Fruit fly (Drosophila melanogaster) whole organism: Measurements from ENCODE around the gene CG1213.

Source experiments
- CG8478 ChIP-seq: fragments of >200 bp; optimal IDR thresholded peaks from 2 replicates; lab custom pipeline; 2018; ENCODE audit warnings: inconsistent platforms
- Dll ChIP-seq: fragments of >200 bp; optimal IDR thresholded peaks from 2 replicates; lab custom pipeline; 2017
- EcR ChIP-seq, 2 experiments: fragments of >200 bp; optimal IDR thresholded peaks; 2 replicates each; lab custom pipeline; 2017; ENCODE audit warnings: missing biosample characterization in 2 of 2, missing genetic modification characterization in 2 of 2, missing genetic modification reagents in 2 of 2
- pan ChIP-seq: fragments of >200 bp; optimal IDR thresholded peaks from 2 replicates; lab custom pipeline; 2017
- psq ChIP-seq: fragments of >200 bp; optimal IDR thresholded peaks from 2 replicates; lab custom pipeline; 2017
- usp ChIP-seq: fragments of >200 bp; optimal IDR thresholded peaks from 2 replicates; lab custom pipeline; 2017; ENCODE audit warnings: missing biosample characterization, missing genetic modification characterization, mixed read lengths

The CG1213 gene

DNA sequence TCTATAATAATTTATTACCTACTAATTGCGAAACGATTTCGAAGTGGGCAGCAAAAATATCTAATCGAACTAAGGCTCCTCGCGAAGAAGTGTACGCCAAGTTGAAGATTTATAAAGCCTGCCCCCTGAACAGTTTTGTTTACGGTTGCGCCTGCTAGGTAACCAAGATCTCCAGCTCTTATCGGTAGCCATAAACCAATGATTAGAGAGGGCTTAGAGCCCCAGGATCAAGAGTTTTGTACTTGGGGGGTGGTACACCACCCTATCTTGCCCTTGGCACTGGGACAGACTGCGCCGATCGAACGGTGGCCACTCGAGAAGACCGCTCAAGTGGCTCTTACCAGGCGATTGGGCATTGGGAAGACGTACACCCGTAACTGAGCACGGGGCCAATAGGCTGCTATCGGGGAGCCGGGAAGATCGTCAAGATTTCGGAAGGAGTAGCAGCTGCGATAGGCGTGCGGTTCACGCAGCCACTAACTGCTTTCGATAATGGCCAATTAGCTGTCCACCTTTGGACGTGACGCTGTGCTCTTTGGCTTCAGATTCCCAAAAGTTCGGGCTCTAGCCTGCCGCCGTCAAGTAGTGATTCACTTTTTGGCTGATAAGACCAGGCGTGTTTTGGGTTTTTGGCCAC, 8.5 kb upstream of the CG1213 start:
- TF ChIP-seq psq (no peak), CG8478 (lab: Kevin White, UChicago) (no peak), usp (GFP tag; lab: Kevin White, UChicago) (no peak), EcR (GFP tag; optimal IDR thresholded peaks at IDR 0.05; lab: Kevin White, UChicago) (no peak), Dll (lab: Kevin White, UChicago) (no peak), pan (no peak)

DNA sequence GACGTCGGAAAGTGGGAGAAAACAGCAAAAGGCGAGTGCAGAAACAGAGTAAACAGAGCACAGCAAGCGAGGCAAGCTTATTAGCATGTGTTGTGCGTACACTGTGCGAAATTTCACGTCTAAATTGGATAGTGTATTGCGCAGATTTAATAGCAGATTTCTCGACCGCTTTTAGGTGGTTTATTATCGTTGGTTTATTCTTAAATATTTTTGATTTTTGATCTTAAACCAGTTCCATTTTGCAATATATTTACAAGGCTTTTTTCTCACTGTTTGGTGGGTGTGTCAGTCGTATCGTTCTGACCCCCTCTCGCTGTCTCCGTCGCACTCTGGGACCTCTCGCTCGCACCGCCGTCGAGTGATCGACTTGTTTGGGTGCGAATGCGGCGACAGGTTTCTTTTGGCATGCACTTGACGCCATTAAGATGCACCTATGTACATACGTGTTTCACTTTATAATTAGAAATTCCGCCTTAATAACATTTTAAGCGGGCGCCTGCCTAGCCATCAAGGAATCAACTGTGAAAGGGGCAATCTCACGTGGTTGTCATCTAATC, 6.9 kb upstream of the CG1213 start:
- no peak for TF ChIP-seq Dll (lab: Kevin White, UChicago)
- TF ChIP-seq usp (GFP tag; lab: Kevin White, UChicago), result no peak
- TF ChIP-seq EcR (GFP tag; optimal IDR thresholded peaks at IDR 0.05; lab: Kevin White, UChicago), result no peak
- TF ChIP-seq CG8478 (lab: Kevin White, UChicago), result no peak
- no peak for TF ChIP-seq psq
- TF ChIP-seq pan, result no peak

DNA sequence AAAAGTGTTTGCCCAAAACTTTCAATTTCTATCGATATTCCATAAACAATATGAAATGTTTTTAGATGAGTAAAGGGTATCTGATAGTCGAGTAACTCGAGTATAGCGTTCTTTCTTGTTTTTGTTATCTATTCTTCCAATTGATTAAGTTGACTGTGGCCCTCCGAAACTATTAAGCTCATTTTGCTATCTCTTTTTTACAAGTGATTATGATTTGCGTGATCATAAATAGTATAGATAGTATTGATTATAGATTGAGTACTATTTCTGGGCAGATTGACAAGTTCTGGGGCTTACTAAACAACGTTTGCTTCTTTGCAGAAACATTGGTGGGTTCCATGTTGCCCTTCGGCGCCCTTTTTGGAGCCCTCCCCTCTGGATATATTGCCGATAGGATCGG, 4.4 kb upstream of the CG1213 start:
- TF ChIP-seq Dll (lab: Kevin White, UChicago), result no peak

DNA sequence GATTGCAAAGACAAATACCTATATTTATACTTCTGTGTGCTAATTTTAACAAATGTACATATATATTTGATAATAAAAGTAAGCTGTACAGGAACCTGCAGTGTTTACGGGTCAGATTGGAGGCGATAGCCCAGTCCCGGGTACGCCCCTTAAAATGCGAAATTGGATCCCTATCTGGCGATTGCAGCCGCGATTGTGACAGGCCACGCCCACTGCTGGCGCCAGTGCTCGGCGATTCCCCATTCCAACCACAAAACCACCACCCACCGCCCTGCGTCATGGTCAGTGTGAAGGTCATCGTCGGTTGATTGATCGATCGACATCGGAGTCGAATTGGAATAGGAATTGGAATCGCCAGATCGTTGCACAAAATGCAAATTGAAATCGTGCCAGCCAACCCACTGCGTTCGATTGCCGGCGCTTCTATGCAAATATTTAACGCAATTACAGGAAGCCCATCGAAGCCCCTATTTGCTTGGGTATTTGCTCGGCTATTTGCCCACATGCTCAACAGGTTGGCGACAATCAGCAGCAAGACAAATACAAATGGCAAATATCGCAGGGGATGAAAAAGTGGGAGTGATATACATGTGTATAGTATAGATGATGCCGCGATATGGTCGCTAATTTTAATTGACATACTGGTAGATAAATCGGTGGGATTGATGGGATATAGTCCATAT, 2.1 kb upstream of the CG1213 start:
- TF ChIP-seq pan, result no peak
- no peak for TF ChIP-seq EcR (GFP tag; optimal IDR thresholded peaks at IDR 0.05; lab: Kevin White, UChicago)
- no peak for TF ChIP-seq psq
- no peak for TF ChIP-seq usp (GFP tag; lab: Kevin White, UChicago)
- no peak for TF ChIP-seq Dll (lab: Kevin White, UChicago)
- no peak for TF ChIP-seq CG8478 (lab: Kevin White, UChicago)

DNA sequence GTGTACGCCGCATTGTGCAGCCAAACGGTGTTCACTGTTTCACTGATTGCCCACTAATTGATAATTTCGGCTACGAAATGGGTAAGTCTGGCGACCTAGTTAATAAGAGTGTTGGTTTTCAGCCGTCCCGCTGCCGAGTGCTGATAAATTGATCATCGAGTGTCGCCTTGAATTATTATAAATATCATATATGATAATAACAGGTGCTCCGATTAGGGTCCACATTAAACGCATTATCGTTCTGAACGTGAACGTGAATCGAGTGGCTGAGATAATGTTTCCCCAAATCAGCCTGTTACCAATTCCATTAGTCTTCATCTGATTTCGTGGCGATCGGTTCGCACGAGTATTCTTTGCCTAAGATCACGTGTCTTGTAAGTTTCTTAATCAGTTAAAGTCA, 320 bp downstream of the CG1213 start:
- TF ChIP-seq pan (no peak), usp (GFP tag; lab: Kevin White, UChicago) (no peak), CG8478 (lab: Kevin White, UChicago) (no peak), psq (no peak), EcR (GFP tag; optimal IDR thresholded peaks at IDR 0.05; lab: Kevin White, UChicago) (no peak), Dll (lab: Kevin White, UChicago) (no peak)

DNA sequence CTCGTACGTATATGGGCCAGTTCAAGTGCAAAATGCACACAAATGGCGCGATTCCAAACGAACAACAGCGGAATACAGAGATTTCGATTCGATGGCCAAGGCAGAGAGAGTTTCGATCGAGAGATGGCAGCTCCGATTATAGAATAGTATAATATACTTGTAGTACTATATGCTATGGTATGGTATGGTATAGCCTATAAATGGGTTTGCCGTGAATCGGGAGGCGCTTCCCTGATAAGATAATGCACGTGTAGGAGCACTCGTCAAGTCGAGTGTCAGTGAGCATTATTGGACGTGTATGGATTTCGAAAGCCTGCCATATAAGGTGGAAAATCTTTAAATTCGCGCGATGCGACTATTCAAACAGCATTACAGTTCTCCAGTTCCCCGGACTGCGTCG, 2.5 kb downstream of the CG1213 start:
- TF ChIP-seq EcR (GFP tag; optimal IDR thresholded peaks at IDR 0.05; lab: Kevin White, UChicago) (no peak), CG8478 (lab: Kevin White, UChicago) (no peak), Dll (lab: Kevin White, UChicago) (no peak), psq (no peak), usp (GFP tag; lab: Kevin White, UChicago) (no peak), pan (no peak)

DNA sequence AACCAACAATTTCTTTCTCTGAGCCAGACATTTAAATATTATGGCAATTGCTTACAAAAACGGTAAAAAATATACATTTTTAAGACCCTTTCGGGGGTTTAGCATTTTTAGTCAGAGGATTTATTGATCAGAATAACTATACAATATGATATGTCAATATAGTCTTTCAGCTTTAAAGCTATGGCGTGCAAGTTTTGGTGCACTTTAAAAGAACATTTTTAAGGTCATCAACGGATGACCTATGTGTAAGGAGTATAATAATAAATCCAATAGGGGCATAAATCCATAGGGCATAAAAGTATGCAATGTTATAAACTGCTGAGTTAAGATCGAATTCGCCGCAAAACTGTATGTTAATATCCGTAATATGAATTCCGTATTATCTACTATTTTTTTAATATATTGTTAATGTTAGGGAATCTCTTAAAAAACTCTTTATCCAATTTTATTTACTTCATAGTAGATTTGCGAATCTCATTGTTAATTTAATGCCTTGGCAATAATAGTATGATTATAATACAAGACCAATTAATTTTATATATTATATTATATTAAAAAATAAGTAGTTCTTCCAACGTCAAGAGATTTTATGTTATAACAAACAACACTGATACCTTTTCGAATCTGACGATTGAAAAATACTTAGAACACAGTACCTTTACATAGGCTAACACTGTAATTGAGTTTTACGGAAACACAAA, 5.8 kb downstream of the CG1213 start, which contains the start of gene CG14676:
TSS of gene CG14676 (plus strand) at position 651 of the 701 bp plus-strand sequence.
- no peak for TF ChIP-seq psq
- TF ChIP-seq usp (GFP tag; lab: Kevin White, UChicago), result no peak
- no peak for TF ChIP-seq CG8478 (lab: Kevin White, UChicago)
- TF ChIP-seq EcR (GFP tag; optimal IDR thresholded peaks at IDR 0.05; lab: Kevin White, UChicago), result no peak
- no peak for TF ChIP-seq Dll (lab: Kevin White, UChicago)
- TF ChIP-seq pan, result no peak

DNA sequence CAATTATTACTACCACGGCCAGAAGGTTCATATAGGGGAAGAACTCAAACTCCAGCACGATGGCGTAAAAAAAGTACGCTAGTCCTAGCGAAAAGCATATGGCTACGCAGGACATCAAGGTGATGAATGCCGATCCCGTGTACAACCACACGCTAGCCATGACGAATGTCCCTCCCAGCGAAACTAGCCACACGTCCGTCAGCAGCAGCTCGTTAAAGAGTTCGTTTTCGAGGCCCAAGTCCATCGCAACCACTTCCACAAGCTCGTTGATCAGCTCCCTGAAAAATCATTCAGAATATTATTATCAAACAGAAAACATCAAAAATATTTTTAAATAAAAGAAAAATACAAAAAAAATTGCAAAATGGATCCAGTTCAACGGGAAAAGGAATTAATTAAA, 12.1 kb downstream of the CG1213 start, which contains the start of gene CG34287:
TSS of gene CG34287 (plus strand) at position 301 of the 400 bp plus-strand sequence.
- TF ChIP-seq EcR (GFP tag; optimal IDR thresholded peaks at IDR 0.05; lab: Kevin White, UChicago) (no peak), Dll (lab: Kevin White, UChicago) (no peak), pan (no peak), usp (GFP tag; lab: Kevin White, UChicago) (no peak), psq (no peak), CG8478 (lab: Kevin White, UChicago) (no peak)

DNA sequence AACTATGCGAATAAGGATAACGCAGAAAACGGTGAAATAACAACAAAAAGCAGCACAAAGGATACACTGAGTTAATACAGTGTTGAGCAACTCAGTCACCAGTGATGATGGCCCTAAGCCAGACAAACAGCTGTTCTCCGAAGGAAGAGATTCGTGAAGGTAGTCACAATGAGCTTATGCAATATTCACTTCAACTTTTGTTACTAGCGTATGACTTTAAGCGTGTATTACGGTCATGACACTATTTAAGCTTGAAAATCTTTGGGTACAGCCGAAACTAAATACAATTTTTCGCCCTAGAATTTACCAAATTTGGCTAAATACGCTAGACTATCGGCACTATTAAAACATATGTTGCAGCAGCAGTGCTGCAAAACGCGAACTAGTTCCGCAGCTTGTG, 15.2 kb downstream of the CG1213 start, which contains the start of the genes disp and ECSIT:
TSS of gene disp (minus strand) at position 97 of the 400 bp plus-strand sequence.
TSS of gene ECSIT (plus strand) at position 371 of the 400 bp plus-strand sequence.
- no peak for TF ChIP-seq psq
- no peak for TF ChIP-seq usp (GFP tag; lab: Kevin White, UChicago)
- TF ChIP-seq Dll (lab: Kevin White, UChicago), result no peak
- TF ChIP-seq CG8478 (lab: Kevin White, UChicago), result no peak

DNA sequence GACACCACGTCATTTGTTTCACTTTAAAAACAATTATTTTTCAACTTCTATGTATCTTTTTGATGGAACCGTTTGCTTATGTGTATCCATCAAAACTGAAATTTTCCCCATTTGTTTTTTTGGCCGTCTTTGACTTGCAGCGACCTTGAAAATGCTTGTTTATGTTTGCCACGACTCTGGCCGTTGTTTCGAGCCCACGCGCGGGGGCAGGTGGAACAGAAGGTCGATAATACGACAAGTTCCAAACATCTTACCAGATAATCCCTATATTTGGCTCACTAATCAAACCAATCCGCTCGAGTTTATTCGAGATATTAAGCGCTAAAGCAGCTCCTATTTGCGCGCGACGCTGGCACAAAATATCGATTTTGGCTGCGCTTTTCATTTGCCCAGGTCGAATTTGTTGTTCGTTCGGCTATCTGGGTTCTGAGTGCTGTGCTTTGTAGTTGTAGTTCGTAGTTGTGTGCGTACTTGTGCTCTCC, 19.8 kb downstream of the CG1213 start:
- no peak for TF ChIP-seq EcR (GFP tag; optimal IDR thresholded peaks at IDR 0.05; lab: Kevin White, UChicago)
- TF ChIP-seq usp (GFP tag; lab: Kevin White, UChicago), result no peak
- no peak for TF ChIP-seq psq
- TF ChIP-seq pan, result no peak
- TF ChIP-seq CG8478 (lab: Kevin White, UChicago), result no peak
- TF ChIP-seq Dll (lab: Kevin White, UChicago), result no peak

DNA sequence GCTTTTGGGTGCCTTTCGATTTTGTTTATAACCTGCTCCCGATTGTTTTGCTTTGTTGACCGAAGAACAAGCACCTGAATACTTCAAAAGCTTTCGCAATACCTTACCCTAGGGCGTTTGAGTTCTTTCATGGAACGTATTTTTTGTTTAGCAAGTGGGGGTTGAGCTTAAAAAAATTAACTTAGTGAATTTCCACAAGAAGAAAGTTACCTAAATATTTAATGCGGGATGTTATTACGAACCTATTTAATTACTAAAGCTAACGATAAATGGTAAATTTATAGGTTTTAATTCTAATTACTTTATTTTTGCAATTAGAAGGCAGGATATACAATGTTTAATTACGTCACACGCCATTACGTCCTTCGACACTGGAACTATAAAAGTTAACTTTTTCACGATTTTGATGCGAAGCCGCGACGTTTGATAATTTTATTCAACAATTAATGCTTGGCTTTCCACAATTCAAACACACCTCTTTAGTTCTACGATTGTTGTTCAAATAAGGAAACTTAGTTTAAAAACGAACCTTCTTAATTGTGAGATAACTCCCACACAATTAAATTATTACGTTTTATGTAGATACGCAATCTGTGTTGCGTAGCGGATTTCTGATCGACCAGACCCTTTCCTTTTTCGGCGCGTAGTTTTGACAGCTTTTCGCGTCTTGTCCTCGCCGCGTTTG, 20.4 kb downstream of the CG1213 start:
- TF ChIP-seq psq (no peak), usp (GFP tag; lab: Kevin White, UChicago) (no peak), Dll (lab: Kevin White, UChicago) (no peak), pan (no peak), CG8478 (lab: Kevin White, UChicago) (no peak), EcR (GFP tag; optimal IDR thresholded peaks at IDR 0.05; lab: Kevin White, UChicago) (no peak)
